Fruit fly (Drosophila melanogaster) whole organism, wandering third instar larva: ENCODE data around the gene CG13970.

ENCODE experiments used
- Abd-B ChIP-seq: fragments of >200 bp; optimal IDR thresholded peaks from 2 replicates; lab custom pipeline; 2017; ENCODE audit warnings: missing biosample characterization, missing genetic modification characterization
- CG32264 ChIP-seq: fragments of 200-800 bp; sonication (Bioruptor generic); optimal IDR thresholded peaks from 2 replicates; lab custom pipeline; 2016; ENCODE audit warnings: missing biosample characterization, missing genetic modification characterization
- CG9705 ChIP-seq: fragments of 200-800 bp; sonication (Bioruptor generic); optimal IDR thresholded peaks from 2 replicates; lab custom pipeline; 2018; ENCODE audit warnings: missing biosample characterization, mild to moderate bottlenecking, missing genetic modification characterization
- CrebA ChIP-seq: fragments of 200-800 bp; sonication (Bioruptor generic); optimal IDR thresholded peaks from 2 replicates; lab custom pipeline; 2016; ENCODE audit warnings: missing biosample characterization, mild to moderate bottlenecking, missing genetic modification characterization, borderline replicate concordance
- Dfd ChIP-seq: fragments of >200 bp; optimal IDR thresholded peaks from 2 replicates; lab custom pipeline; 2017; ENCODE audit warnings: missing biosample characterization, missing genetic modification characterization
- Dif ChIP-seq: fragments of 200-275, 200-300 bp; sonication (Bioruptor generic); optimal IDR thresholded peaks from 2 replicates; lab custom pipeline; 2018; ENCODE audit warnings: missing biosample characterization, missing genetic modification characterization; ENCODE audit not compliant: partially characterized antibody
- GATAd ChIP-seq: sonication (Bioruptor generic); optimal IDR thresholded peaks from 2 replicates; lab custom pipeline; 2016; ENCODE audit warnings: missing biosample characterization, missing genetic modification characterization
- HLH106 ChIP-seq: fragments of 200-800 bp; optimal IDR thresholded peaks from 3 replicates; lab custom pipeline; 2019; ENCODE audit warnings: missing biosample characterization, mild to moderate bottlenecking, missing genetic modification characterization, moderate library complexity
- Hnf4 ChIP-seq: fragments of 200-800 bp; sonication (Bioruptor generic); optimal IDR thresholded peaks from 2 replicates; lab custom pipeline; 2016; ENCODE audit warnings: missing biosample characterization, mild to moderate bottlenecking, missing genetic modification characterization
- Hr78 ChIP-seq: fragments of >200 bp; optimal IDR thresholded peaks from 2 replicates; lab custom pipeline; 2017; ENCODE audit warnings: missing biosample characterization, missing genetic modification characterization
- Hr83 ChIP-seq: fragments of 200-300 bp; sonication (Bioruptor generic); optimal IDR thresholded peaks from 2 replicates; lab custom pipeline; 2016; ENCODE audit warnings: missing biosample characterization, mild to moderate bottlenecking, missing genetic modification characterization, moderate library complexity; ENCODE audit not compliant: poor library complexity, severe bottlenecking
- Jra ChIP-seq: sonication (Bioruptor generic); optimal IDR thresholded peaks from 2 replicates; lab custom pipeline; 2016; ENCODE audit warnings: missing biosample characterization, missing genetic modification characterization
- Mio ChIP-seq: sonication (Bioruptor generic); optimal IDR thresholded peaks from 2 replicates; lab custom pipeline; 2016; ENCODE audit warnings: missing biosample characterization, missing genetic modification characterization
- Myc ChIP-seq: fragments of >200 bp; optimal IDR thresholded peaks from 2 replicates; lab custom pipeline; 2017
- N ChIP-seq: fragments of >200 bp; optimal IDR thresholded peaks from 2 replicates; lab custom pipeline; 2018; ENCODE audit warnings: missing biosample characterization, missing external identifiers, missing genetic modification characterization
- OdsH ChIP-seq: fragments of 200-800 bp; sonication (Bioruptor generic); optimal IDR thresholded peaks from 2 replicates; lab custom pipeline; 2016; ENCODE audit warnings: missing biosample characterization, mild to moderate bottlenecking, missing genetic modification characterization
- Rel ChIP-seq, 2 experiments: fragments of 200-800 bp; sonication (Bioruptor generic) in 1 of 2; optimal IDR thresholded peaks; 2 replicates in 1 of 2; 3 replicates in 1 of 2; lab custom pipeline; 2016 to 2019; ENCODE audit warnings: mild to moderate bottlenecking in 2 of 2, missing biosample characterization in 2 of 2, missing genetic modification characterization in 2 of 2, moderate library complexity in 1 of 2
- Sp1 ChIP-seq: fragments of 200-800 bp; sonication (Bioruptor generic); optimal IDR thresholded peaks from 3 replicates; lab custom pipeline; 2019; ENCODE audit warnings: missing biosample characterization, mild to moderate bottlenecking, missing genetic modification characterization, moderate library complexity
- Vsx2 ChIP-seq: fragments of 200-300, 225-300 bp; sonication (Bioruptor generic); optimal IDR thresholded peaks from 2 replicates; lab custom pipeline; 2018; ENCODE audit warnings: missing biosample characterization, missing genetic modification characterization; ENCODE audit not compliant: partially characterized antibody
- br ChIP-seq: fragments of 200-800 bp; sonication (Bioruptor generic); optimal IDR thresholded peaks from 2 replicates; lab custom pipeline; 2016; ENCODE audit warnings: missing biosample characterization, missing genetic modification characterization
- brk ChIP-seq: fragments of 200-800 bp; sonication (Bioruptor generic); optimal IDR thresholded peaks from 2 replicates; lab custom pipeline; 2016; ENCODE audit warnings: missing biosample characterization, mild to moderate bottlenecking, missing genetic modification characterization
- dl ChIP-seq, 2 experiments: fragments of 175-275, 200-275 bp in 1 of 2; fragments of 200-275 bp in 1 of 2; sonication (Bioruptor generic); optimal IDR thresholded peaks; lab custom pipeline; 2018; ENCODE audit warnings: mild to moderate bottlenecking in 2 of 2, missing biosample characterization in 2 of 2, missing genetic modification characterization in 2 of 2, moderate library complexity in 2 of 2; ENCODE audit not compliant: partially characterized antibody in 2 of 2, insufficient read depth in 1 of 2
- dmrt93B ChIP-seq: fragments of 200-800 bp; sonication (Bioruptor generic); optimal IDR thresholded peaks from 2 replicates; lab custom pipeline; 2018; ENCODE audit warnings: missing biosample characterization, mild to moderate bottlenecking, missing genetic modification characterization
- dsf ChIP-seq: sonication (Bioruptor generic); optimal IDR thresholded peaks from 2 replicates; lab custom pipeline; 2016; ENCODE audit warnings: missing biosample characterization, missing genetic modification characterization, borderline replicate concordance
- ey ChIP-seq: fragments of 200-800 bp; sonication (Bioruptor generic); optimal IDR thresholded peaks from 2 replicates; lab custom pipeline; 2016; ENCODE audit warnings: missing biosample characterization, missing genetic modification characterization
- foxo ChIP-seq, 2 experiments: fragments of 200-800 bp; sonication (Bioruptor generic); optimal IDR thresholded peaks; 2 replicates in 1 of 2; 3 replicates in 1 of 2; lab custom pipeline; 2016 to 2017; ENCODE audit warnings: missing biosample characterization in 2 of 2, missing genetic modification characterization in 2 of 2
- fru ChIP-seq: fragments of 200-800 bp; sonication (Bioruptor generic); optimal IDR thresholded peaks from 3 replicates; lab custom pipeline; 2016; ENCODE audit warnings: missing biosample characterization, mild to moderate bottlenecking, missing genetic modification characterization
- h ChIP-seq: fragments of 200-800 bp; sonication (Bioruptor generic); optimal IDR thresholded peaks from 3 replicates; lab custom pipeline; 2016; ENCODE audit warnings: missing biosample characterization, mild to moderate bottlenecking, missing genetic modification characterization
- jim ChIP-seq: fragments of 175-275, 200-325 bp; sonication (Bioruptor generic); optimal IDR thresholded peaks from 2 replicates; lab custom pipeline; 2016; ENCODE audit warnings: missing biosample characterization, mild to moderate bottlenecking, missing genetic modification characterization
- lola ChIP-seq: fragments of >200 bp; optimal IDR thresholded peaks from 2 replicates; lab custom pipeline; 2017; ENCODE audit warnings: missing biosample characterization, missing genetic modification characterization
- pan ChIP-seq: fragments of >200 bp; optimal IDR thresholded peaks from 2 replicates; lab custom pipeline; 2017
- psq ChIP-seq: fragments of 200-800 bp; sonication (Bioruptor generic); optimal IDR thresholded peaks from 3 replicates; lab custom pipeline; 2017; ENCODE audit warnings: missing biosample characterization, mild to moderate bottlenecking, missing genetic modification characterization, moderate library complexity
- rgr ChIP-seq: fragments of 200-800 bp; sonication (Bioruptor generic); optimal IDR thresholded peaks from 3 replicates; lab custom pipeline; 2016; ENCODE audit warnings: missing biosample characterization, mild to moderate bottlenecking, missing genetic modification characterization
- sage ChIP-seq: fragments of 200-800 bp; sonication (Bioruptor generic); optimal IDR thresholded peaks from 2 replicates; lab custom pipeline; 2016; ENCODE audit warnings: missing biosample characterization, mild to moderate bottlenecking, missing genetic modification characterization
- sv ChIP-seq: fragments of 200-800 bp; sonication (Bioruptor generic); optimal IDR thresholded peaks from 3 replicates; lab custom pipeline; 2016; ENCODE audit warnings: missing biosample characterization, missing genetic modification characterization
- tai ChIP-seq: sonication (Bioruptor generic); optimal IDR thresholded peaks from 2 replicates; lab custom pipeline; 2016; ENCODE audit warnings: missing biosample characterization, missing genetic modification characterization
- usp ChIP-seq: fragments of >200 bp; optimal IDR thresholded peaks from 2 replicates; lab custom pipeline; 2017; ENCODE audit warnings: missing biosample characterization, missing genetic modification characterization
- woc ChIP-seq: sonication (Bioruptor generic); optimal IDR thresholded peaks from 2 replicates; lab custom pipeline; 2016; ENCODE audit warnings: missing biosample characterization, mild to moderate bottlenecking, missing genetic modification characterization

CG13970 gene

dm6 chr2L:20091094-20091679, 12.8 kb downstream of the CG13970 start, which contains the start of the genes CG10747 and Pyroxd1:
CG10747 (minus strand) TSS chr2L:20091348.
Pyroxd1 (plus strand) TSS chr2L:20091435.
- TF ChIP-seq Vsx2 (GFP tag; lab: Kevin White, UChicago) (no peak), ey (GFP tag; lab: Kevin White, UChicago) (peak; percentile 98), jim (peak; percentile 63), lola (no peak), rgr (GFP tag; lab: Kevin White, UChicago) (peak; percentile 98), N (no peak), tai (GFP tag; lab: Kevin White, UChicago) (no peak), Dif (GFP tag; lab: Kevin White, UChicago) (no peak), h (peak; percentile 99), fru (GFP tag; lab: Kevin White, UChicago) (peak; percentile 98), Rel (GFP tag; optimal IDR thresholded peaks at IDR 0.05; lab: Kevin White, UChicago) (peak; percentile 92), Rel (tag; optimal IDR thresholded peaks at IDR 0.05; lab: Kevin White, UChicago) (peak; percentile 90), Hr83 (GFP tag; lab: Kevin White, UChicago) (peak; percentile 81), dmrt93B (GFP tag; lab: Kevin White, UChicago) (peak; percentile 98), Sp1 (peak; percentile 99), sv (GFP tag; lab: Kevin White, UChicago) (peak; percentile 98), Hr78 (GFP tag; lab: Kevin White, UChicago) (no peak), dsf (peak; percentile 93), usp (no peak), dl (GFP tag; optimal IDR thresholded peaks at IDR 0.05; lab: Kevin White, UChicago; ENCODE audit: insufficient read depth in 1 of 2, partially characterized antibody in 2 of 2) (no peak), HLH106 (tag; lab: Kevin White, UChicago) (peak; percentile 99), woc (GFP tag; lab: Kevin White, UChicago) (peak; percentile 98), CG32264 (GFP tag; lab: Kevin White, UChicago) (peak; percentile 94), psq (GFP tag; lab: Kevin White, UChicago) (peak; percentile 95), CrebA (GFP tag; lab: Kevin White, UChicago) (no peak), Abd-B (GFP tag; lab: Kevin White, UChicago) (no peak), OdsH (GFP tag; lab: Kevin White, UChicago) (peak; percentile 98), br (peak; percentile 98), Hnf4 (GFP tag; lab: Kevin White, UChicago) (peak; percentile 97), Jra (GFP tag; lab: Kevin White, UChicago) (peak; percentile 96), sage (GFP tag; lab: Kevin White, UChicago) (peak; percentile 97), Myc (no peak), brk (GFP tag; lab: Kevin White, UChicago) (no peak), Mio (GFP tag; lab: Kevin White, UChicago) (peak; percentile 76), Dfd (peak; percentile 96), pan (lab: Kevin White, UChicago) (no peak), GATAd (GFP tag; lab: Kevin White, UChicago) (no peak), foxo (GFP tag; optimal IDR thresholded peaks at IDR 0.05; lab: Kevin White, UChicago) (peak; percentile 89 to 99), CG9705 (GFP tag; lab: Kevin White, UChicago) (peak; percentile 97)
- TF ChIP-seq, all 38 proteins: peak for 24

- TF ChIP-seq CrebA (GFP tag; lab: Kevin White, UChicago) (no peak), fru (GFP tag; lab: Kevin White, UChicago) (peak; percentile 96), h (peak; percentile 94), tai (GFP tag; lab: Kevin White, UChicago) (no peak), Hnf4 (GFP tag; lab: Kevin White, UChicago) (peak; percentile 92), Myc (no peak), foxo (GFP tag; optimal IDR thresholded peaks at IDR 0.05; lab: Kevin White, UChicago) (peak; percentile 68 to 95), Sp1 (peak; percentile 92), pan (lab: Kevin White, UChicago) (no peak), CG32264 (GFP tag; lab: Kevin White, UChicago) (peak; percentile 78), N (no peak), lola (no peak), Dif (GFP tag; lab: Kevin White, UChicago) (peak; percentile 49), dsf (peak; percentile 51), Dfd (peak; percentile 32), psq (GFP tag; lab: Kevin White, UChicago) (peak; percentile 88), rgr (GFP tag; lab: Kevin White, UChicago) (peak; percentile 93), Rel (GFP tag; optimal IDR thresholded peaks at IDR 0.05; lab: Kevin White, UChicago) (peak; percentile 50), Rel (tag; optimal IDR thresholded peaks at IDR 0.05; lab: Kevin White, UChicago) (peak; percentile 48), CG9705 (GFP tag; lab: Kevin White, UChicago) (no peak), brk (GFP tag; lab: Kevin White, UChicago) (peak; percentile 94), jim (no peak), sage (GFP tag; lab: Kevin White, UChicago) (peak; percentile 33), OdsH (GFP tag; lab: Kevin White, UChicago) (peak; percentile 93), Hr83 (GFP tag; lab: Kevin White, UChicago) (peak; percentile 48), woc (GFP tag; lab: Kevin White, UChicago) (peak; percentile 63), Hr78 (GFP tag; lab: Kevin White, UChicago) (no peak), sv (GFP tag; lab: Kevin White, UChicago) (peak; percentile 87), Vsx2 (GFP tag; lab: Kevin White, UChicago) (no peak), dl (GFP tag; optimal IDR thresholded peaks at IDR 0.05; lab: Kevin White, UChicago; ENCODE audit: insufficient read depth in 1 of 2, partially characterized antibody in 2 of 2) (no peak), GATAd (GFP tag; lab: Kevin White, UChicago) (no peak), Mio (GFP tag; lab: Kevin White, UChicago) (peak; percentile 69), dmrt93B (GFP tag; lab: Kevin White, UChicago) (peak; percentile 81), HLH106 (tag; lab: Kevin White, UChicago) (peak; percentile 80), ey (GFP tag; lab: Kevin White, UChicago) (peak; percentile 96), Abd-B (GFP tag; lab: Kevin White, UChicago) (no peak)
Observed at dm6 chr2L:20086295-20087096, 17.5 kb downstream of the CG13970 start.
